Worm (Caenorhabditis elegans): ENCODE data around the gene repo-1.

The repo-1 gene

DNA sequence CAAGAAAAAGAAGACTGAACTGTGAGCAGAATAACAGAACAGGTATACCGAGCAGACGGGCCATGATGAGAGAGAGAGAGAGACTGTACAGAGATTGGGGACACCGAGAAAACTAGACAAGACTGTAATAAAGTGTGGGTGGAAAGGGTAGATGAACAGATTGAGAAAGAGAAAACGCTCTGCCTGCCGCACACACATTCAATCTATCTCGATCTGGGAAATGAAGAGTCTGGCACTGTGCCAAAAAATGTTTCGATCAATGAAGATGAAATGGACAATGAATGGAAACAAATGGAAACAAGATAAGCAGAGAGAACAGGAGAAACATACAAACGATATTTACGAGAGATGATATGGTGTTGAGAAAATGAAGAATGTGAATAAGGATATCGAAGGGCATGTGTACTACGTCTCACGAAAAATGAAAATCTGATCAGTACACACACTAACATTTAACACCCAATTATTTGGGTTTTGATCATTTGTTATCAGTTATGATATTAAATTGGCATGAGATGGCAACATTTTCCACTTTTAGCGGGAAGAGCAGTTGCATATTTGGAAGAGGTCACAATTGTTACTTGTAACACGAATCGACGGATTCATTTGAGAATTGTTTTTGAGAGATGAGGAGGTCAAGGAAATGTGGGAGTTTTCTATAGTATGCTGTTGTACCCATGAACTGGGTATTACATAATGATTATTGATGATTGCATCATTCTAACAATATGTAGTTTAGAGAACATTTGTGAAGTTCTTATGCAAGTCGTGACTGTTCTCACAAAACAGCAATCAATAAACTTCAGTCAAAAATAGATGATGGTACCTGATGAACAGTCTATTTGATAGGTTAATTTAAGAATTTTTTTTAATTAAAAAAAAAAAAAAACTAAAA, 39.2 kb upstream of the repo-1 start:
- TF ChIP-seq nhr-47 (tag; optimal IDR thresholded peaks at IDR 0.05) (no peak), lin-14 (GFP tag; optimal IDR thresholded peaks at IDR 0.05) (peak; percentile 74), lin-39 (tag; optimal IDR thresholded peaks at IDR 0.05) (no peak), elt-2 (tag; optimal IDR thresholded peaks at IDR 0.05) (no peak), tlp-1 (tag; optimal IDR thresholded peaks at IDR 0.05) (no peak), egl-13 (tag; optimal IDR thresholded peaks at IDR 0.05) (no peak), ceh-82 (tag; optimal IDR thresholded peaks at IDR 0.05) (no peak), aly-2 (tag; optimal IDR thresholded peaks at IDR 0.05) (no peak), efl-1 (optimal IDR thresholded peaks at IDR 0.05) (peak in 1 of 2 experiments; percentile 10), efl-1 (GFP tag; optimal IDR thresholded peaks at IDR 0.05 in 1 of 2) (peak in 1 of 2 experiments; percentile 92), snpc-4 (tag; optimal IDR thresholded peaks at IDR 0.05) (no peak), nhr-90 (tag; optimal IDR thresholded peaks at IDR 0.05; ENCODE audit: poor library complexity) (peak; percentile 53), C04F5.9 (tag; optimal IDR thresholded peaks at IDR 0.05) (no peak), skn-1 (tag; optimal IDR thresholded peaks at IDR 0.05) (no peak), hlh-4 (tag; optimal IDR thresholded peaks at IDR 0.05) (no peak), irx-1 (tag; optimal IDR thresholded peaks at IDR 0.05) (no peak), unc-86 (tag; optimal IDR thresholded peaks at IDR 0.05) (no peak), fkh-4 (tag; optimal IDR thresholded peaks at IDR 0.05; ENCODE audit: borderline replicate concordance) (no peak), mep-1 (tag; optimal IDR thresholded peaks at IDR 0.05) (no peak), dpl-1 (GFP tag; optimal IDR thresholded peaks at IDR 0.05) (peak in 1 of 3 experiments; percentile 18), mef-2 (tag; optimal IDR thresholded peaks at IDR 0.05) (no peak), unc-30 (tag; optimal IDR thresholded peaks at IDR 0.05) (no peak), elt-3 (tag; optimal IDR thresholded peaks at IDR 0.05) (peak in 2 of 6 experiments; percentile 53 to 67), lir-3 (tag; optimal IDR thresholded peaks at IDR 0.05; ENCODE audit: poor library complexity) (no peak), blmp-1 (tag; optimal IDR thresholded peaks at IDR 0.05) (peak; percentile 69), unc-98 (GFP tag; IDR thresholded peaks at IDR 0.05) (no peak), efl-3 (GFP tag; optimal IDR thresholded peaks at IDR 0.05) (no peak), nhr-76 (tag; optimal IDR thresholded peaks at IDR 0.05) (no peak), nhr-12 (tag; optimal IDR thresholded peaks at IDR 0.05) (no peak), nhr-237 (tag; optimal IDR thresholded peaks at IDR 0.05) (no peak), unc-62 (GFP tag; optimal IDR thresholded peaks at IDR 0.05) (no peak), tbx-2 (tag; optimal IDR thresholded peaks at IDR 0.05) (peak; percentile 21), xbp-1 (tag; optimal IDR thresholded peaks at IDR 0.05) (no peak), unc-130 (tag; optimal IDR thresholded peaks at IDR 0.05) (peak; percentile 19), snu-23 (GFP tag; optimal IDR thresholded peaks at IDR 0.05) (peak; percentile 59), zag-1 (tag; optimal IDR thresholded peaks at IDR 0.05) (no peak), nhr-71 (tag; optimal IDR thresholded peaks at IDR 0.05) (peak; percentile 48), mab-9 (GFP tag; IDR thresholded peaks at IDR 0.05) (no peak), nhr-85 (tag) (peak; percentile 92), dsc-1 (tag; optimal IDR thresholded peaks at IDR 0.05) (no peak), lin-35 (GFP tag; optimal IDR thresholded peaks at IDR 0.05) (no peak), aha-1 (tag; optimal IDR thresholded peaks at IDR 0.05) (no peak), rnt-1 (tag; optimal IDR thresholded peaks at IDR 0.05) (peak; percentile 31), nhr-20 (tag; optimal IDR thresholded peaks at IDR 0.05) (peak; percentile 71), fkh-8 (tag; optimal IDR thresholded peaks at IDR 0.05) (no peak), jun-1 (tag; optimal IDR thresholded peaks at IDR 0.05) (no peak), hlh-17 (GFP tag; optimal IDR thresholded peaks at IDR 0.05; ENCODE audit: borderline replicate concordance) (no peak), nhr-19 (GFP tag; conservative IDR thresholded peaks at IDR 0.05) (peak; percentile 22), nhr-11 (tag; optimal IDR thresholded peaks at IDR 0.05) (no peak), fkh-10 (GFP tag; optimal IDR thresholded peaks at IDR 0.05) (no peak), lsy-2 (tag; optimal IDR thresholded peaks at IDR 0.05) (peak in 1 of 2 experiments; percentile 23), ceh-88 (GFP tag; IDR thresholded peaks at IDR 0.05) (no peak)
